Worm (Caenorhabditis elegans): ENCODE results near the gene M05D6.2.

The M05D6.2 gene

DNA sequence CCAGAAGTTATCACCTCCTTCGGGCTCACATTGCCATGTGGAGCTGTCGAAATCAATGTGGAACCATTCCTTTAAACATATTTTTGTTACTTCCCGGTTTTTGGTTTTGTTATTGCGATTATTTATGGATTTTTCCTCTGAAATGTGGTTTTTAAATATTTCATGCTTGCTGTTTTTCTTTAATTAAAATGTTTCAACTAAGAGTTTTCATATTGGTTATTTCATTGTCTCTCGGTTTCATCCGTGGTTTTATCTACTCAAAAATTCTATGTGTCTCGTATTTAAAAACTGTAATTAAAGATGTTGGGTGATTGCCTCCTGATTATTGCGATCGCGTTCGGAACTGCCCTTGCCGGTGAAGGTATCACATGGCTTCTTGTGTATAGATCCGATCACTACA, 1.0 kb upstream of the M05D6.2 start, which contains the start of gene F22B5.10:
TSS of gene F22B5.10 (plus strand) at position 301 of the 400 bp plus-strand sequence.
- TF ChIP-seq ham-2 (GFP tag; optimal IDR thresholded peaks at IDR 0.05) (no peak), sptf-1 (tag; optimal IDR thresholded peaks at IDR 0.05) (no peak), unc-62 (GFP tag; optimal IDR thresholded peaks at IDR 0.05) (no peak), ceh-83 (GFP tag; optimal IDR thresholded peaks at IDR 0.05) (peak; percentile 32), nhr-12 (tag; optimal IDR thresholded peaks at IDR 0.05) (no peak), ces-1 (GFP tag; optimal IDR thresholded peaks at IDR 0.05) (no peak), blmp-1 (tag; optimal IDR thresholded peaks at IDR 0.05) (no peak), mls-2 (tag; optimal IDR thresholded peaks at IDR 0.05) (no peak)

DNA sequence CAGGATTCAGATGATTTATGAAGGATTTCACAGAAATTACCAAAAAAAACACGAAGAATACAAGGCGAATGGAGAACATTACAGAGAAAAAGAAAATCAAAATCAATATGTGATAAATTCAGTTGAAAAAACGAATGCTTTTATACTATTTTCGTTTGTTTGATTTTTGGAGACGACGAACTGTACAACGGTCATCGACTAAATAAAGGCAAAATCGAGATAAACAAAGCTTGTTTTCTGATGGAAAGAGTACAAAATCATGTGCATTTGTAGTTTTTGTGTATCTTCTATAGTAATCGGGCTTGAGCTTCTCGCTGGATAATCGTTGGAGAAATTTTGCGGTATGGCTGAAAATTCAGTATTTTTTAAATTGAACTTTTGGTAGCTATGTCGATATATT, 3.2 kb downstream of the M05D6.2 start, which contains the start of gene M05D6.8:
TSS of gene M05D6.8 (minus strand) at position 101 of the 400 bp plus-strand sequence.
- no peak for TF ChIP-seq unc-39 (tag; optimal IDR thresholded peaks at IDR 0.05)
- TF ChIP-seq sem-2 (GFP tag; optimal IDR thresholded peaks at IDR 0.05): no peak
- no peak for TF ChIP-seq elt-1 (tag; optimal IDR thresholded peaks at IDR 0.05; ENCODE audit: borderline replicate concordance, insufficient read depth)
- no peak for TF ChIP-seq ceh-43 (GFP tag; optimal IDR thresholded peaks at IDR 0.05)
- no peak for TF ChIP-seq nhr-237 (tag; optimal IDR thresholded peaks at IDR 0.05)
- TF ChIP-seq ceh-83 (GFP tag; optimal IDR thresholded peaks at IDR 0.05): no peak
- no peak for TF ChIP-seq mep-1 (tag; optimal IDR thresholded peaks at IDR 0.05)
- no peak for TF ChIP-seq tbx-8 (GFP tag; optimal IDR thresholded peaks at IDR 0.05)
- TF ChIP-seq M03D4.4 (tag; optimal IDR thresholded peaks at IDR 0.05): no peak
- TF ChIP-seq nhr-12 (tag; optimal IDR thresholded peaks at IDR 0.05): no peak
- TF ChIP-seq nhr-2 (tag; optimal IDR thresholded peaks at IDR 0.05): no peak
- TF ChIP-seq mab-5 (tag; optimal IDR thresholded peaks at IDR 0.05): no peak

DNA sequence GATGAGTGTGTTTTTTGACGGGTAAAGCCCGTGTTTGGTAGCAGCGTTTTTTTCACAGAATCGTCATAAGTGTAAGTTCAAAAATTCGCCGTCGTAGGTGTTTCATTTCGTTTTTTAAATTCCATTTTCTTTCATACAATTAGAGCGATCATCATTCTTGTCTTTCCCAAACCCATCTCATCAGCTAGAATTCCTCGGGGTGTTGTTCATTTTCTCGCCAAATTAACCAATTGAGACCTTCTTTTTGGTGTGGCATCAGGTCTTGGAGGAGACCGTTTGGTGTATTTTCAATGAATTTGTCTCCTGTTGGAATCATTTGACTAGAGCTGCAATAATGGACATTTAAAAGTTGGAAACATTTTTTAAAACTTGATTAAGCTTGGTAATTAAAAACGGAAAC, 5.0 kb downstream of the M05D6.2 start:
- TF ChIP-seq elt-1 (tag; optimal IDR thresholded peaks at IDR 0.05; ENCODE audit: borderline replicate concordance, insufficient read depth) (no peak), lsy-2 (tag; optimal IDR thresholded peaks at IDR 0.05) (no peak), ham-2 (GFP tag; optimal IDR thresholded peaks at IDR 0.05) (no peak), tbx-8 (GFP tag; optimal IDR thresholded peaks at IDR 0.05) (no peak), M03D4.4 (tag; optimal IDR thresholded peaks at IDR 0.05) (no peak), nhr-12 (tag; optimal IDR thresholded peaks at IDR 0.05) (no peak), mls-2 (tag; optimal IDR thresholded peaks at IDR 0.05) (no peak), ceh-39 (tag; optimal IDR thresholded peaks at IDR 0.05) (no peak), bed-3 (GFP tag; optimal IDR thresholded peaks at IDR 0.05) (no peak)

ce11 chrII:8475306-8475822, 7.5 kb downstream of the M05D6.2 start, which contains the start of the genes M05D6.1 and M05D6.3:
Gene M05D6.1, minus strand, starts transcription at chrII:8475406.
Gene M05D6.3, plus strand, starts transcription at chrII:8475772.
- TF ChIP-seq mep-1 (tag; optimal IDR thresholded peaks at IDR 0.05) (no peak), nhr-237 (tag; optimal IDR thresholded peaks at IDR 0.05) (no peak), nhr-2 (tag; optimal IDR thresholded peaks at IDR 0.05) (no peak), pha-4 (tag; optimal IDR thresholded peaks at IDR 0.05) (no peak), unc-39 (tag; optimal IDR thresholded peaks at IDR 0.05) (no peak), ztf-11 (tag; optimal IDR thresholded peaks at IDR 0.05) (no peak), tbx-8 (GFP tag; optimal IDR thresholded peaks at IDR 0.05) (no peak), nhr-12 (tag; optimal IDR thresholded peaks at IDR 0.05) (no peak), lin-32 (GFP tag; optimal IDR thresholded peaks at IDR 0.05) (no peak), snpc-4 (tag; optimal IDR thresholded peaks at IDR 0.05) (no peak), bed-3 (GFP tag; optimal IDR thresholded peaks at IDR 0.05) (no peak), mls-2 (tag; optimal IDR thresholded peaks at IDR 0.05) (no peak), zip-8 (tag; optimal IDR thresholded peaks at IDR 0.05) (no peak)

DNA sequence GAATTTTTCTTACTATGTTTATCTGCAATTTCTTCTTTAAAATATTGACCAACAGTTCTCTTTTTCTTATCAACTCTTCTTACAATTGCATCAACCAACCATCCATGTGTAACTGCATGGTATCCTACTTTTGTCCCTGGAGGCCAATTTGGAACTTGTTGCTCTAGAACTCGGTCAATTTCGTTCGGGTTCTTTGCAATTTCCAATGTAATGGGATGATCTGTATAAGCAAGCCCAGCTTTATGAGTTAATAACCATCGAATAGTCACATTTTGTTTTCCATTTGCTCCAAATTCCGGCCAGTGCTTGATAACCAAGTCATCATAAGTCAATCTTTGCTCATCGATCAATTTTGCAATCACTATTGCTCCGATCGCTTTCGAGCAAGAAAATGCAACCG, 11.4 kb downstream of the M05D6.2 start:
- TF ChIP-seq pha-4 (tag; optimal IDR thresholded peaks at IDR 0.05): no peak
- no peak for TF ChIP-seq lin-13 (tag; optimal IDR thresholded peaks at IDR 0.05)
- no peak for TF ChIP-seq nhr-12 (tag; optimal IDR thresholded peaks at IDR 0.05)
- TF ChIP-seq zip-8 (tag; optimal IDR thresholded peaks at IDR 0.05): no peak
- TF ChIP-seq ztf-11 (tag; optimal IDR thresholded peaks at IDR 0.05): no peak
- no peak for TF ChIP-seq nhr-2 (tag; optimal IDR thresholded peaks at IDR 0.05)
- TF ChIP-seq blmp-1 (tag; optimal IDR thresholded peaks at IDR 0.05): no peak
- TF ChIP-seq lsy-2 (tag; optimal IDR thresholded peaks at IDR 0.05): no peak
- TF ChIP-seq M03D4.4 (tag; optimal IDR thresholded peaks at IDR 0.05): no peak
- no peak for TF ChIP-seq sptf-1 (tag; optimal IDR thresholded peaks at IDR 0.05)
- no peak for TF ChIP-seq sem-2 (GFP tag; optimal IDR thresholded peaks at IDR 0.05)
- no peak for TF ChIP-seq drap-1 (GFP tag; optimal IDR thresholded peaks at IDR 0.05)
- TF ChIP-seq snpc-4 (tag; optimal IDR thresholded peaks at IDR 0.05): no peak
- TF ChIP-seq nhr-237 (tag; optimal IDR thresholded peaks at IDR 0.05): no peak
- TF ChIP-seq ceh-83 (GFP tag; optimal IDR thresholded peaks at IDR 0.05): no peak
- no peak for TF ChIP-seq bed-3 (GFP tag; optimal IDR thresholded peaks at IDR 0.05)
